Worm (Caenorhabditis elegans) whole organism, L3 larva: ENCODE measurements around the gene mut-14.
"Not testable (repeated sequence)": the region's sequence is repeated elsewhere in the genome, so short reads cannot be mapped to it uniquely, and the experiment has no call there.

Experiments used
- aly-2 ChIP-seq: fragments of 150-350 bp; optimal IDR thresholded peaks from 2 replicates; lab custom pipeline; 2014; ENCODE audit warnings: missing biosample characterization, missing genetic modification characterization
- ceh-16 ChIP-seq: sonication (generic microtip); optimal IDR thresholded peaks from 2 replicates; lab custom pipeline; 2017; ENCODE audit warnings: missing biosample characterization, missing genetic modification characterization
- ceh-28 ChIP-seq: fragments of 150-350 bp; optimal IDR thresholded peaks from 2 replicates; lab custom pipeline; 2014; ENCODE audit warnings: missing biosample characterization, missing genetic modification reagents, missing genetic modification characterization
- daf-12 ChIP-seq: fragments of 150-350 bp; optimal IDR thresholded peaks from 2 replicates; lab custom pipeline; 2014; ENCODE audit warnings: missing biosample characterization, missing genetic modification reagents, missing genetic modification characterization
- egl-27 ChIP-seq: sonication (generic microtip); optimal IDR thresholded peaks from 4 replicates; lab custom pipeline; 2017; ENCODE audit warnings: missing biosample characterization, missing genetic modification reagents, missing genetic modification characterization
- elt-2 ChIP-seq: sonication (generic microtip); optimal IDR thresholded peaks from 2 replicates; lab custom pipeline; 2016; ENCODE audit warnings: missing genetic modification reagents, mild to moderate bottlenecking, missing genetic modification characterization, missing compliant biosample characterization
- elt-3 ChIP-seq, 3 experiments: fragments of 150-350 bp in 1 of 3; sonication (generic microtip) in 2 of 3; optimal IDR thresholded peaks; 2 replicates in 2 of 3; 4 replicates in 1 of 3; lab custom pipeline; 2014 to 2017; ENCODE audit warnings: missing biosample characterization in 3 of 3, missing genetic modification characterization in 3 of 3
- eor-1 ChIP-seq, 2 experiments: fragments of 150-350 bp; optimal IDR thresholded peaks; 2 replicates each; lab custom pipeline; 2014 to 2018; ENCODE audit warnings: missing biosample characterization in 2 of 2, missing genetic modification characterization in 2 of 2
- fkh-10 ChIP-seq: sonication (generic microtip); optimal IDR thresholded peaks from 2 replicates; lab custom pipeline; 2017; ENCODE audit warnings: missing biosample characterization, missing genetic modification reagents, missing genetic modification characterization
- fos-1 ChIP-seq: fragments of 150-350 bp; optimal IDR thresholded peaks from 2 replicates; lab custom pipeline; 2014; ENCODE audit warnings: missing biosample characterization, missing genetic modification characterization
- jun-1 ChIP-seq: fragments of 150-350 bp; optimal IDR thresholded peaks from 2 replicates; lab custom pipeline; 2014; ENCODE audit warnings: missing biosample characterization, missing genetic modification reagents, missing genetic modification characterization
- lin-15B ChIP-seq: fragments of 150-350 bp; optimal IDR thresholded peaks from 2 replicates; lab custom pipeline; 2014; ENCODE audit warnings: missing biosample characterization, missing genetic modification characterization
- lsy-12 ChIP-seq: sonication (generic microtip); optimal IDR thresholded peaks from 2 replicates; lab custom pipeline; 2016; ENCODE audit warnings: mild to moderate bottlenecking, missing genetic modification characterization, missing compliant biosample characterization
- mdl-1 ChIP-seq: fragments of 150-350 bp; optimal IDR thresholded peaks from 2 replicates; lab custom pipeline; 2014; ENCODE audit warnings: missing biosample characterization, missing genetic modification characterization
- mml-1 ChIP-seq: fragments of 150-350 bp; sonication (generic microtip); optimal IDR thresholded peaks from 3 replicates; lab custom pipeline; 2014; ENCODE audit warnings: missing biosample characterization, missing genetic modification characterization
- nfya-1 ChIP-seq: sonication (generic microtip); optimal IDR thresholded peaks from 2 replicates; lab custom pipeline; 2017; ENCODE audit warnings: missing genetic modification characterization, mild to moderate bottlenecking, missing compliant biosample characterization, antibody characterized with exemption, moderate library complexity; ENCODE audit not compliant: insufficient read depth
- nhr-11 ChIP-seq: fragments of 150-350 bp; optimal IDR thresholded peaks from 2 replicates; lab custom pipeline; 2014; ENCODE audit warnings: missing biosample characterization, missing genetic modification characterization
- nhr-12 ChIP-seq: fragments of 150-350 bp; optimal IDR thresholded peaks from 2 replicates; lab custom pipeline; 2014; ENCODE audit warnings: missing biosample characterization, missing genetic modification characterization
- nhr-23 ChIP-seq: fragments of 150-350 bp; optimal IDR thresholded peaks from 2 replicates; lab custom pipeline; 2014; ENCODE audit warnings: missing biosample characterization, missing genetic modification reagents, missing genetic modification characterization
- nhr-237 ChIP-seq: fragments of 150-350 bp; optimal IDR thresholded peaks from 2 replicates; lab custom pipeline; 2014; ENCODE audit warnings: missing biosample characterization, missing genetic modification characterization
- nhr-28 ChIP-seq: fragments of 150-350 bp; optimal IDR thresholded peaks from 2 replicates; lab custom pipeline; 2014; ENCODE audit warnings: missing biosample characterization, missing genetic modification characterization
- nhr-43 ChIP-seq: sonication (generic microtip); optimal IDR thresholded peaks from 2 replicates; lab custom pipeline; 2016; ENCODE audit warnings: mild to moderate bottlenecking, missing genetic modification characterization, missing compliant biosample characterization; ENCODE audit not compliant: poor library complexity, severe bottlenecking
- nhr-67 ChIP-seq: fragments of 150-350 bp; optimal IDR thresholded peaks from 2 replicates; lab custom pipeline; 2014; ENCODE audit warnings: missing biosample characterization, missing genetic modification characterization
- pha-4 ChIP-seq: fragments of 150-350 bp; optimal IDR thresholded peaks from 2 replicates; lab custom pipeline; 2014; ENCODE audit warnings: missing biosample characterization, missing genetic modification reagents, missing genetic modification characterization
- pqm-1 ChIP-seq: fragments of 150-350 bp; optimal IDR thresholded peaks from 2 replicates; lab custom pipeline; 2017; ENCODE audit warnings: missing biosample characterization, missing genetic modification characterization, inconsistent platforms
- skn-1 ChIP-seq: fragments of 150-350 bp; optimal IDR thresholded peaks from 2 replicates; lab custom pipeline; 2014; ENCODE audit warnings: missing biosample characterization, missing genetic modification characterization
- tbx-2 ChIP-seq: sonication (generic microtip); optimal IDR thresholded peaks from 2 replicates; lab custom pipeline; 2016; ENCODE audit warnings: mild to moderate bottlenecking, missing genetic modification characterization, missing compliant biosample characterization
- unc-39 ChIP-seq: sonication (generic microtip); optimal IDR thresholded peaks from 4 replicates; lab custom pipeline; 2017; ENCODE audit warnings: missing biosample characterization, missing genetic modification characterization
- unc-62 ChIP-seq: fragments of 150-350 bp; sonication (generic microtip); optimal IDR thresholded peaks from 4 replicates; lab custom pipeline; 2014; ENCODE audit warnings: missing biosample characterization, missing genetic modification reagents, missing genetic modification characterization
- zag-1 ChIP-seq: fragments of 150-350 bp; optimal IDR thresholded peaks from 2 replicates; lab custom pipeline; 2014; ENCODE audit warnings: missing biosample characterization, missing genetic modification characterization
- ztf-4 ChIP-seq: fragments of 150-350 bp; optimal IDR thresholded peaks from 2 replicates; lab custom pipeline; 2014; ENCODE audit warnings: missing biosample characterization, missing genetic modification characterization

The mut-14 gene

ce11 chrV:5667337-5667736 is 6.8 kb upstream of the mut-14 start (continued):
- no peak for TF ChIP-seq fos-1 (tag; lab: Kevin White, UChicago)
- TF ChIP-seq unc-62 (GFP tag; lab: Kevin White, UChicago): no peak
- TF ChIP-seq lin-15B: no peak
- TF ChIP-seq nhr-237 (tag; lab: Kevin White, UChicago): no peak
- peak; percentile 71 for TF ChIP-seq lsy-12 (tag; lab: Kevin White, UChicago)
- TF ChIP-seq ceh-16 (tag; lab: Kevin White, UChicago): no peak
- TF ChIP-seq nhr-43 (tag; lab: Kevin White, UChicago): peak; percentile 86
- no peak for TF ChIP-seq eor-1 (tag; optimal IDR thresholded peaks at IDR 0.05; lab: Kevin White, UChicago)

ce11 chrV:5666036-5666729 is 5.7 kb upstream of the mut-14 start, which contains the start of gene C14C11.7:
TSS of gene C14C11.7 (minus strand) at chrV:5666086.
- TF ChIP-seq nhr-11 (tag; lab: Kevin White, UChicago): no peak
- TF ChIP-seq nfya-1 (tag; lab: Kevin White, UChicago): no peak
- TF ChIP-seq nhr-28: no peak
- TF ChIP-seq lin-15B: no peak
- no peak for TF ChIP-seq daf-12
- no peak for TF ChIP-seq elt-2 (tag; lab: Kevin White, UChicago)
- no peak for TF ChIP-seq elt-3 (tag; optimal IDR thresholded peaks at IDR 0.05; lab: Kevin White, UChicago)
- TF ChIP-seq pqm-1: no peak
- no peak for TF ChIP-seq aly-2 (tag; lab: Kevin White, UChicago)

ce11 chrV:5663317-5663716 is 2.8 kb upstream of the mut-14 start, which contains the start of gene C14C11.1:
TSS of gene C14C11.1 (plus strand) at chrV:5663617.
- TF ChIP-seq tbx-2; pqm-1; egl-27 (tag; lab: Kevin White, UChicago): not testable (repeated sequence)

- TF ChIP-seq mdl-1 (tag; lab: Kevin White, UChicago): no peak
- TF ChIP-seq nhr-12 (tag; lab: Kevin White, UChicago): no peak
- peak; percentile 45 for TF ChIP-seq elt-2 (tag; lab: Kevin White, UChicago)
- TF ChIP-seq fkh-10 (GFP tag; lab: Kevin White, UChicago): no peak
- TF ChIP-seq pqm-1: peak; percentile 56
- no peak for TF ChIP-seq tbx-2
- peak; percentile 13 for TF ChIP-seq pha-4 (tag; lab: Kevin White, UChicago)
Observed at ce11 chrV:5653990-5654499, 6.5 kb downstream of the mut-14 start, which contains the start of gene hex-2. TSS of gene hex-2 (plus strand) at chrV:5654449.

ce11 chrV:5651905-5652304 is 8.6 kb downstream of the mut-14 start:
- no peak for TF ChIP-seq zag-1 (tag; lab: Kevin White, UChicago)
- TF ChIP-seq ztf-4: no peak
- TF ChIP-seq mml-1 (tag; lab: Kevin White, UChicago): no peak
- no peak for TF ChIP-seq nhr-67

ce11 chrV:5647359-5647758 is 13.1 kb downstream of the mut-14 start, which contains the start of gene C14C11.4:
TSS of gene C14C11.4 (plus strand) at chrV:5647610.
- no peak for TF ChIP-seq unc-62 (GFP tag; lab: Kevin White, UChicago)
- TF ChIP-seq pqm-1: peak; percentile 41
- peak; percentile 72 for TF ChIP-seq elt-2 (tag; lab: Kevin White, UChicago)

ce11 chrV:5644171-5644570 is 16.3 kb downstream of the mut-14 start, which contains the start of gene srx-117:
TSS of gene srx-117 (plus strand) at chrV:5644471.
- TF ChIP-seq aly-2 (tag; lab: Kevin White, UChicago) (no peak), nfya-1 (tag; lab: Kevin White, UChicago) (no peak), nhr-12 (tag; lab: Kevin White, UChicago) (no peak), unc-39 (tag; lab: Kevin White, UChicago) (no peak), mml-1 (tag; lab: Kevin White, UChicago) (no peak), jun-1 (tag; lab: Kevin White, UChicago) (no peak), ceh-28 (tag; lab: Kevin White, UChicago) (no peak), daf-12 (no peak), nhr-23 (tag; lab: Kevin White, UChicago) (no peak), egl-27 (tag; lab: Kevin White, UChicago) (no peak), nhr-11 (tag; lab: Kevin White, UChicago) (no peak), zag-1 (tag; lab: Kevin White, UChicago) (no peak), nhr-43 (tag; lab: Kevin White, UChicago) (no peak), eor-1 (tag; optimal IDR thresholded peaks at IDR 0.05; lab: Kevin White, UChicago) (no peak), skn-1 (tag; lab: Kevin White, UChicago) (no peak), lin-15B (no peak)
